Fruit fly (Drosophila melanogaster): Measurements from ENCODE around the gene Jon25Biii.
A peak's percentile ranks its signal among the peaks of the same experiment; 100 is the strongest.

The Jon25Biii gene

DNA sequence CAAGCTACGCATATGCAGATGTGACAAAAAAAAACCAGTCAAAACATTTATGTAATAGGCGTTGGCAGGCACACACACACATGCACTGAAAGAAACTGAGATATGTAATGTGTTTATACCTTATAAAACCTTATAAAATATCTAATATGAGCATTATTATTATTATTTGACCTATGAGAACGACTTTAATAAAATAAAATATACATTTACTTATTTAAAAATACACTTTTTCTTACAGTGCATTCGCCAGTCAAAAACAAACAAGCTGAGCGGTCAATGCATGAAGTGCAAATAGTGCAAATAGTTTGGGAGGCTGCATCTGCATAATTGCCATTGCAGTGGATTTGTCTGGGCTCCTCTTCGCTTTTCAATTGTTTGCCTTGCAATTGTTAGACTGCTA lies 42.6 kb downstream of the Jon25Biii start (continued):
- TF ChIP-seq CG9139 (GFP tag; optimal IDR thresholded peaks at IDR 0.05) (no peak), svp (GFP tag) (peak; percentile 59), CG32006 (GFP tag; optimal IDR thresholded peaks at IDR 0.05) (peak; percentile 65), OdsH (GFP tag; optimal IDR thresholded peaks at IDR 0.05) (peak; percentile 60), Eip75B (GFP tag; optimal IDR thresholded peaks at IDR 0.05) (no peak), Hr38 (GFP tag; optimal IDR thresholded peaks at IDR 0.05) (no peak), Met (GFP tag; optimal IDR thresholded peaks at IDR 0.05) (no peak), Sox102F (GFP tag; optimal IDR thresholded peaks at IDR 0.05) (no peak), Ets96B (tag; optimal IDR thresholded peaks at IDR 0.05) (no peak), Hr39 (GFP tag; optimal IDR thresholded peaks at IDR 0.05) (no peak), Smox (GFP tag; optimal IDR thresholded peaks at IDR 0.05) (peak; percentile 11), CG4318 (GFP tag; optimal IDR thresholded peaks at IDR 0.05) (peak; percentile 24), CG8632 (GFP tag; optimal IDR thresholded peaks at IDR 0.05) (peak; percentile 20), Hr4 (GFP tag; optimal IDR thresholded peaks at IDR 0.05) (peak; percentile 76), CG1621 (tag; optimal IDR thresholded peaks at IDR 0.05) (no peak)

DNA sequence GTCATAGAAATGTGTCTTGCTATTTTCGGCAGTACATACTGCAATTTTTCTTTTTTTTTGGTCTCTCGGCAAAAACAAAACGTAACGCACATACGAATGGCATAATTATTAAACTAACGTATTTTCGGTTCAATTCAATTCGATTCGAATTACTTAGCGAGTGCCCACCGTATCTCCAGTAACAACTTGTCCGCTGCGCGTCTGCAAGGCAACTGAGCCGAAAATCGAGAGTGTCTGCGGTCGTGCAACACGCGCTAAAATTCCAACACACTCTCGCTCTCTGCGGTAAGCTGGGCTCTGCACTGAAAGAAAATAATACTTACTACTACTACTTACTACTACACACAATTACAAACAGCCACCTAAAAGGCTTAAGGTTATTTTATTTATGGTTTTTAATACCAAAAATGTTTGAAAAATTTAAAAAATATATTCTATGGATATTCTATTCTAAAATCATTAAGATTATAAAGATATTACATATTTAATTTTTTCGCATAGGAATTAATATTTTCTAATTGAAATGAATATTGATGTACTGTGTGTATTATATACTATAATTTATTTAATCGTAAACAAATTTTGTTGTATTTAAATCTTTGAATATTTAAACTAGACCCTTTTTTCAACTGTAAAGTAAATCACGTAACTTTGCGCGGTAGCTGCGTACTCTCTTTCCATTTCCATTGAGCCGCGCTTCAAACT lies 43.9 kb downstream of the Jon25Biii start, which contains the start of gene snsl:
TSS of gene snsl (minus strand) at position 217 of the 705 bp plus-strand sequence.
- TF ChIP-seq spab (GFP tag; optimal IDR thresholded peaks at IDR 0.05), result peak; percentile 69
- peak; percentile 83 for TF ChIP-seq CG32006 (GFP tag; optimal IDR thresholded peaks at IDR 0.05)
- TF ChIP-seq pdm3 (GFP tag; optimal IDR thresholded peaks at IDR 0.05), result peak; percentile 44
- no peak for TF ChIP-seq cyc (GFP tag; optimal IDR thresholded peaks at IDR 0.05)
- TF ChIP-seq fd85E (GFP tag; optimal IDR thresholded peaks at IDR 0.05), result no peak
- peak; percentile 67 for TF ChIP-seq OdsH (GFP tag; optimal IDR thresholded peaks at IDR 0.05)
- TF ChIP-seq topi (GFP tag; optimal IDR thresholded peaks at IDR 0.05), result peak; percentile 11
- no peak for TF ChIP-seq Ets21C (GFP tag; optimal IDR thresholded peaks at IDR 0.05)
- peak; percentile 39 for TF ChIP-seq fd59A (GFP tag; optimal IDR thresholded peaks at IDR 0.05)
- TF ChIP-seq fkh (GFP tag; optimal IDR thresholded peaks at IDR 0.05), result no peak
- TF ChIP-seq ss (GFP tag; optimal IDR thresholded peaks at IDR 0.05), result peak; percentile 66 to 78
- TF ChIP-seq svp (GFP tag), result peak; percentile 69
- peak; percentile 65 for TF ChIP-seq net (GFP tag; optimal IDR thresholded peaks at IDR 0.05)
- TF ChIP-seq Hr39 (GFP tag; optimal IDR thresholded peaks at IDR 0.05), result peak; percentile 37
- no peak for TF ChIP-seq Sox14 (GFP tag; optimal IDR thresholded peaks at IDR 0.05)
- TF ChIP-seq Met (GFP tag; optimal IDR thresholded peaks at IDR 0.05), result peak; percentile 12
- peak; percentile 49 for TF ChIP-seq CG8319 (GFP tag; optimal IDR thresholded peaks at IDR 0.05)
- peak in 1 of 2 experiments; percentile 68 for TF ChIP-seq salr (GFP tag; optimal IDR thresholded peaks at IDR 0.05)
- peak; percentile 89 for TF ChIP-seq Eip78C (GFP tag)
- TF ChIP-seq eg (GFP tag; IDR thresholded peaks at IDR 0.05), result peak; percentile 62; the same call in 2 of the 3 replicates
- no peak for TF ChIP-seq Hr38 (GFP tag; optimal IDR thresholded peaks at IDR 0.05)
- peak; percentile 7 for TF ChIP-seq CG7368 (GFP tag; optimal IDR thresholded peaks at IDR 0.05)
- peak; percentile 80 for TF ChIP-seq CG3032 (tag; optimal IDR thresholded peaks at IDR 0.05)
- peak; percentile 68 for TF ChIP-seq CG6792 (GFP tag; optimal IDR thresholded peaks at IDR 0.05)
- peak; percentile 63 for TF ChIP-seq Lpt (GFP tag; optimal IDR thresholded peaks at IDR 0.05)
- peak; percentile 80 for TF ChIP-seq CG6808 (GFP tag; optimal IDR thresholded peaks at IDR 0.05)
- peak; percentile 26 for TF ChIP-seq Sox102F (GFP tag; optimal IDR thresholded peaks at IDR 0.05)
- peak; percentile 50 for TF ChIP-seq Sox15 (GFP tag; optimal IDR thresholded peaks at IDR 0.05)
- peak; percentile 21 for TF ChIP-seq dac (GFP tag; optimal IDR thresholded peaks at IDR 0.05)
- peak; percentile 36 for TF ChIP-seq vri (GFP tag; optimal IDR thresholded peaks at IDR 0.05)
- TF ChIP-seq achi (GFP tag; optimal IDR thresholded peaks at IDR 0.05), result peak; percentile 68
- TF ChIP-seq Smox (GFP tag; optimal IDR thresholded peaks at IDR 0.05), result peak; percentile 4
- peak; percentile 35 for TF ChIP-seq CG11762 (GFP tag; optimal IDR thresholded peaks at IDR 0.05; ENCODE audit: insufficient read depth)
- peak; percentile 74 for TF ChIP-seq CG34406 (GFP tag; optimal IDR thresholded peaks at IDR 0.05)
- peak; percentile 6 for TF ChIP-seq CG1621 (tag; optimal IDR thresholded peaks at IDR 0.05)
- TF ChIP-seq CG15336 (GFP tag; IDR thresholded peaks at IDR 0.05), result peak; percentile 82
- TF ChIP-seq CG6276 (GFP tag; optimal IDR thresholded peaks at IDR 0.05), result peak; percentile 69
- no peak for TF ChIP-seq CG6854 (GFP tag; optimal IDR thresholded peaks at IDR 0.05)
- no peak for TF ChIP-seq Eip93F (GFP tag; optimal IDR thresholded peaks at IDR 0.05)
- peak; percentile 70 for TF ChIP-seq Ets96B (tag; optimal IDR thresholded peaks at IDR 0.05)
- TF ChIP-seq CG31627 (GFP tag; optimal IDR thresholded peaks at IDR 0.05), result peak; percentile 11
- no peak for TF ChIP-seq Eip75B (GFP tag; optimal IDR thresholded peaks at IDR 0.05)
- peak; percentile 43 for TF ChIP-seq Hr4 (GFP tag; optimal IDR thresholded peaks at IDR 0.05)
- peak; percentile 72 for TF ChIP-seq dsx (GFP tag; optimal IDR thresholded peaks at IDR 0.05; ENCODE audit: poor library complexity, severe bottlenecking)

Data from whole organism, prepupa.